Worm (Caenorhabditis elegans) whole organism, L4/young adult: ENCODE data around the gene znf-593.

ENCODE experiments used
- W03F9.2 ChIP-seq: fragments of 150-350 bp; optimal IDR thresholded peaks from 2 replicates; lab custom pipeline; 2014; ENCODE audit warnings: missing biosample characterization, missing genetic modification characterization
- dao-5 ChIP-seq: sonication (generic microtip); optimal IDR thresholded peaks from 2 replicates; lab custom pipeline; 2016; ENCODE audit warnings: missing genotype, missing genetic modification characterization, moderate library complexity, missing compliant biosample characterization
- him-1 ChIP-seq: sonication (generic microtip); optimal IDR thresholded peaks from 2 replicates; lab custom pipeline; 2016; ENCODE audit warnings: missing genotype, missing genetic modification reagents, missing genetic modification characterization, missing compliant biosample characterization

ce11 chrIII:11891335-11891734, 27.2 kb downstream of the znf-593 start, which contains the start of gene faah-5:
- TF ChIP-seq him-1 (tag; lab: Kevin White, UChicago): no peak
- TF ChIP-seq W03F9.2: no peak
- TF ChIP-seq dao-5 (tag; lab: Kevin White, UChicago): no peak
